Worm (Caenorhabditis elegans): ENCODE results near the gene slc-17.3.

slc-17.3 gene

DNA sequence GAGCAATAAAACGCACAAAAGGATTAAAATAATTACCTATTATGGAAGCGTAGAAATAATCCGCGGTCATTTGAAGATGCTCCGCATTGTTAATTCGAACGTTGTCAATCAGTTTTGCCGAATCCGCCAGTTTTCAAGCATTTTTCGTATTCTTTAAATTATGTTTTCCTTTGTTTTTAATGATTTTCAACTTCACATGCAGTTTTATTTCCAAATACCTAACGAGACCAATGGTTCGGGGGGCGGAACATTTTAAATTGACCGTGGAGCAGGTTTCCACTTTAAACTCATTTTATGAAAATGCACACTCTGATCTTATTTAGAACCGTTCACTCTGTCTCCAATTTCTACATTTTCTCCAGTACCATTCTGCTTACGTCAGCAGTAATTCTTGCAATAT lies 29.6 kb upstream of the slc-17.3 start, which contains the start of gene ZK688.4:
Gene ZK688.4 (plus strand): TSS at position 301 of the 400 bp plus-strand sequence.
- TF ChIP-seq ceh-43 (GFP tag; optimal IDR thresholded peaks at IDR 0.05) (no peak), drap-1 (GFP tag; optimal IDR thresholded peaks at IDR 0.05) (no peak), mep-1 (tag; optimal IDR thresholded peaks at IDR 0.05) (no peak), zip-8 (tag; optimal IDR thresholded peaks at IDR 0.05) (no peak), nhr-12 (tag; optimal IDR thresholded peaks at IDR 0.05) (no peak), tbx-8 (GFP tag; optimal IDR thresholded peaks at IDR 0.05) (no peak), sptf-1 (tag; optimal IDR thresholded peaks at IDR 0.05) (no peak), cnd-1 (tag; optimal IDR thresholded peaks at IDR 0.05) (no peak), unc-120 (tag; optimal IDR thresholded peaks at IDR 0.05; ENCODE audit: poor library complexity, severe bottlenecking) (no peak)

DNA sequence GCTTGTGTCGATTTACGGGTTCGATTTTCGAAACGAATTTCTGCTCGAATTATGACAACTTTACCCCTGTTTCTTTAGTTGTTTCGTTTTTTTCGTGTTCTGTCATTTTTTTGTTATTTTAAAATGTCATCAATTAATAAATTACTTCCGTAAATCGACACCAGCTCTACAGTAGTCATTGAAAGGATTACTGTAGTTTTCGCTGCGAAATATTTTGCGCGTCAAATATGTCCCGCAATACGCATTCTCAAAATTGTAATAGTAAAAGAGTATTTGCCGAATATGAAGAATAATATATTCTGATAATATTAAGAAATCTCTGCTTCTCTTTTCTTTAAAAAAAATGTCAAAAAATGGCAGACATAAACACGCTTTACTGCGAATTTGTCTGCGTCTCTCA lies 28.1 kb upstream of the slc-17.3 start:
- no peak for TF ChIP-seq nhr-28 (tag; optimal IDR thresholded peaks at IDR 0.05)
- no peak for TF ChIP-seq mab-5 (tag; optimal IDR thresholded peaks at IDR 0.05)
- TF ChIP-seq bed-3 (GFP tag; optimal IDR thresholded peaks at IDR 0.05), result no peak
- TF ChIP-seq nhr-76 (tag; optimal IDR thresholded peaks at IDR 0.05), result no peak
- TF ChIP-seq lin-32 (GFP tag; optimal IDR thresholded peaks at IDR 0.05), result no peak
- no peak for TF ChIP-seq mls-2 (tag; optimal IDR thresholded peaks at IDR 0.05)
- TF ChIP-seq hlh-1 (tag; optimal IDR thresholded peaks at IDR 0.05), result no peak
- no peak for TF ChIP-seq nhr-12 (tag; optimal IDR thresholded peaks at IDR 0.05)
- no peak for TF ChIP-seq blmp-1 (tag; optimal IDR thresholded peaks at IDR 0.05)
- TF ChIP-seq drap-1 (GFP tag; optimal IDR thresholded peaks at IDR 0.05), result no peak
- no peak for TF ChIP-seq elt-3 (tag; optimal IDR thresholded peaks at IDR 0.05)
- no peak for TF ChIP-seq ceh-83 (GFP tag; optimal IDR thresholded peaks at IDR 0.05)
- no peak for TF ChIP-seq nhr-237 (tag; optimal IDR thresholded peaks at IDR 0.05)
- no peak for TF ChIP-seq M03D4.4 (tag; optimal IDR thresholded peaks at IDR 0.05)
- TF ChIP-seq unc-39 (tag; optimal IDR thresholded peaks at IDR 0.05), result no peak
- TF ChIP-seq elt-1 (tag; optimal IDR thresholded peaks at IDR 0.05; ENCODE audit: borderline replicate concordance, insufficient read depth), result no peak

DNA sequence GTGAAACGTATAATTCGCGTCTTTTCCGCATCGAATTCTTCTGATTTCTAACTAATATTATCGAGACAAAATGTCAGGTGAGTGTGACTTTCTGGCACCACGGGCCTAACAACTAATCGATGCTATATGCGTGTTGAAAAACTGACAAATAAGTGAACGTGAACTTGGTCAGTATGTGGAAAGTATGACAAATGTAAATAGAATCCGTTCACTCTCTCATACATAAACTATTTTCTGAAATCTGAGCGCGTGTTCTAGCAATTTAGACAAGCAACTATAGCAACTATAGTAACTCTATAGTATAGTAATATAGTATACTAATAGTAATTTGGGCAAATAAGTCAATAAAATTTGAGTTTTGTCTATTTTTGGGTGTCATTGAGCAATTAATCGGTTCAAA lies 27.2 kb upstream of the slc-17.3 start:
- TF ChIP-seq nhr-76 (tag; optimal IDR thresholded peaks at IDR 0.05) (no peak), tbx-8 (GFP tag; optimal IDR thresholded peaks at IDR 0.05) (no peak), drap-1 (GFP tag; optimal IDR thresholded peaks at IDR 0.05) (no peak), ces-1 (GFP tag; optimal IDR thresholded peaks at IDR 0.05) (no peak), flh-1 (GFP tag; optimal IDR thresholded peaks at IDR 0.05) (no peak), lin-32 (GFP tag; optimal IDR thresholded peaks at IDR 0.05) (no peak), pha-4 (tag; optimal IDR thresholded peaks at IDR 0.05) (no peak), unc-39 (tag; optimal IDR thresholded peaks at IDR 0.05) (no peak), M03D4.4 (tag; optimal IDR thresholded peaks at IDR 0.05) (no peak)

DNA sequence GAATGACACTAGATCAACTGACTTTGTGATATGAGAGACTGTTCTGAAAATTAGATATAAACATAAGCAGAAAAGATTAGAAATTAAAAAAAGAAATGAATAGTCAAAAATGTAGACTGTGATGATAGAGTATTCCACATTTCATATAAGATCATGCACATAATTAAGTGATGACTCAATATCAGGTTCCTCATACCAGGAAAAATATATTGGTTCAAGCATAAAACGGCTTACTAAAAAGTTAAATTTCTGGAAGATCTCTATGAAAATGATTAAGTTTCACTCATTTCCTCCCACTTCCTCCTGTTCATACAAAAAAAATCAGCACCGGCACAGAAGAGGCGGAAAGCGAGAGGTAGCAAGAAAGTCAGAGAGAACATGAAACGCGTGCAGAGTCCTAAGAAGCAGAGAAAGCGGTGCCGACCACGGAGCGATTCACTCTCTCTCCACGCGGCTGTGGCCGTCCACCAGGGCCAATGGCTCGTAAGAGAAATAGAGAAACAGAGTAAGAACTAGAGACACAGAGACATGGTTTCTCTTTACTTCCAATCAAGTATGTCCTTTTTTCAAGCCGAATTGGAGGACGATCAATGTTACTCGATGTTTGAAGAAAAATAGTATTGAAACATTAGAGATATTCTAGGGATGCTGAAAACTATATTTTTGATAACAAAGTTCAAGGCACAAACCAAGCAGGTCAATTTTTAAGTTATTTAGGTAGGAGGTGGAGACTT lies 26.7 kb upstream of the slc-17.3 start, which contains the start of the genes ZK688.5 and fahd-1:
Gene ZK688.5 (minus strand): TSS at position 51 of the 734 bp plus-strand sequence.
Gene fahd-1 (plus strand): TSS at position 684 of the 734 bp plus-strand sequence.
- TF ChIP-seq mab-5 (tag; optimal IDR thresholded peaks at IDR 0.05) (no peak), unc-62 (GFP tag; optimal IDR thresholded peaks at IDR 0.05) (no peak), pha-4 (tag; optimal IDR thresholded peaks at IDR 0.05) (peak; percentile 71), flh-1 (GFP tag; optimal IDR thresholded peaks at IDR 0.05) (no peak), drap-1 (GFP tag; optimal IDR thresholded peaks at IDR 0.05) (no peak), mep-1 (tag; optimal IDR thresholded peaks at IDR 0.05) (peak; percentile 40), ham-2 (GFP tag; optimal IDR thresholded peaks at IDR 0.05) (peak; percentile 74), hlh-1 (tag; optimal IDR thresholded peaks at IDR 0.05) (peak; percentile 93), ceh-83 (GFP tag; optimal IDR thresholded peaks at IDR 0.05) (no peak), tbx-8 (GFP tag; optimal IDR thresholded peaks at IDR 0.05) (no peak), mls-2 (tag; optimal IDR thresholded peaks at IDR 0.05) (peak; percentile 68), snpc-4 (tag; optimal IDR thresholded peaks at IDR 0.05) (no peak), ceh-39 (tag; optimal IDR thresholded peaks at IDR 0.05) (peak; percentile 8), cnd-1 (tag; optimal IDR thresholded peaks at IDR 0.05) (peak; percentile 10), nhr-2 (tag; optimal IDR thresholded peaks at IDR 0.05) (peak; percentile 77), nhr-12 (tag; optimal IDR thresholded peaks at IDR 0.05) (no peak), unc-39 (tag; optimal IDR thresholded peaks at IDR 0.05) (no peak), unc-120 (tag; optimal IDR thresholded peaks at IDR 0.05; ENCODE audit: poor library complexity, severe bottlenecking) (peak; percentile 68), nhr-237 (tag; optimal IDR thresholded peaks at IDR 0.05) (peak; percentile 46), ces-1 (GFP tag; optimal IDR thresholded peaks at IDR 0.05) (peak; percentile 59), nhr-28 (tag; optimal IDR thresholded peaks at IDR 0.05) (no peak), ceh-43 (GFP tag; optimal IDR thresholded peaks at IDR 0.05) (no peak), lin-13 (tag; optimal IDR thresholded peaks at IDR 0.05) (peak; percentile 19), lsy-2 (tag; optimal IDR thresholded peaks at IDR 0.05) (peak; percentile 56), sptf-1 (tag; optimal IDR thresholded peaks at IDR 0.05) (no peak)

Measured in whole organism, mixed stage, embryonic.